Fruit fly (Drosophila melanogaster): ENCODE results near the gene ArgRS-m.

ArgRS-m gene

DNA sequence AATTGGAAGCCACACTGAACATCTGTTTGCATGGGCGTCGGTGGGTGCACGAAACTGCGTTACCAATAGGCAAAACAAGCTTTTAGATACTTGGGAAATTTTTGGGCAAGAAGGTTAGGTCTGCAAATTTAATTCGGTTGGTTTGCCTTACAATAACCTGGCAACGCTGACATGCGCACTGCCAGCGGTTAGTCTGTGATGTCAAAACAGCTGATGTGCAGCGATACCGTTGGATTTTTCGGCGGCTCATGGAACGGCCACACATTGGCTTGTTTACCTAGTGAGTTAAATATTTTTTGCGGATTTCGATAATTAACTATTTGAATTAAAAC is at the start of gene ArgRS-m:
Gene ArgRS-m (plus strand): TSS at position 187 of the 332 bp plus-strand sequence.
- TF ChIP-seq CTCF (optimal IDR thresholded peaks at IDR 0.05): peak in 1 of 2 experiments; percentile 8
- no peak for TF ChIP-seq CG8478 (optimal IDR thresholded peaks at IDR 0.05)

DNA sequence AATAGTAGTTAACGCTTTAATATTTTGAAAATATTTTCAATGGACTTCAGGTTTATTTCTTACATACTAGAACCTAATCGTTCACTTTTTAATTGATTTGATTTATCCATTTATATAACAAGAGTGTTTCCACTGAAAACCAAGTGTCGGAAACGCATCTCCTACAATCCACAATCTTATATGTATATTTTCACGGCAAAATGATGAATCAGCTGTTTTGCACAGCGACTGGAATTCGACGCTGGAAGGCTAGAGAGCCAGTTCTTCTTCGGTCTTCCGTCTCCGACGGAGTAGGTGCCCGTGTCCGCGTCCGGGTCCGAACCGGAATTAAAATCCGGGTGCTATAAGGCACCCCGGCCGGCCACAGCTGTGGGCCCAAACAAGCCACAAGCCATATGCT is 2.4 kb upstream of the ArgRS-m start:
- TF ChIP-seq CG8478 (optimal IDR thresholded peaks at IDR 0.05) (no peak), CTCF (optimal IDR thresholded peaks at IDR 0.05) (no peak)

DNA sequence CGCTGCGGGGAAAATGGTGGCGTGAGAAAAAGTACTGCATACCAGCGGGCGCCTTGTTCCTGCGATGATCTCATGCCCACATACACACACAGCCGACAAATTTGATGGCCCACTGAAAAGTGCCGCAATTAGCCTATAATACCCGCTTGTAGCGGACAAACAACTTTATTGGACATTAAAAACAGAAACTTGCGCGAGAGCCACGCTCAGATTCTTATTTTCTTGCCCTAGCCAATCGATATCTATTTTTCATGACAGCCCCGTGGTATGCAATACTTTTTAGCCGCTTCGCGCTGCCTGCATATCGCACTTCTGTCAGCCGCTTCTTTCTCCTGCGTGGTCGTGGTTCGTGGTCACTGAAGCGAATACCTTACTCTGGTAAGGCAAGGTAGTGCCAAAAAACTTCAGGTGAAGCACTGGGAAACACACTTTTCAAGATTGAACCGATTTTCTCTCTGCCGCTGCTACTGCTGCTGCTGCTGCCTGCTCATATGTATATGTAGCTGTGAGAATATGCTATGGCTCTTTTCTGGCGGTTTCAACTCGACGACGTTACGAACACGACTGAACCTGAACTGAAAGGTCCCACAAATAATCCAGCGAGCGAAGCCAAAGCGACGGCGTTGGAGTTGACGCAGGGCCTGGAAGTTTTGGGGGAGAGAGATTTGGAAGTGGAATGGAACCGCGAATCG is 532 bp upstream of the ArgRS-m start, which contains the start of gene CG17816:
Gene CG17816 (minus strand): TSS at position 567 of the 692 bp plus-strand sequence.
- TF ChIP-seq CG8478 (optimal IDR thresholded peaks at IDR 0.05) (no peak), CTCF (optimal IDR thresholded peaks at IDR 0.05) (peak in 1 of 2 experiments; percentile 23)

DNA sequence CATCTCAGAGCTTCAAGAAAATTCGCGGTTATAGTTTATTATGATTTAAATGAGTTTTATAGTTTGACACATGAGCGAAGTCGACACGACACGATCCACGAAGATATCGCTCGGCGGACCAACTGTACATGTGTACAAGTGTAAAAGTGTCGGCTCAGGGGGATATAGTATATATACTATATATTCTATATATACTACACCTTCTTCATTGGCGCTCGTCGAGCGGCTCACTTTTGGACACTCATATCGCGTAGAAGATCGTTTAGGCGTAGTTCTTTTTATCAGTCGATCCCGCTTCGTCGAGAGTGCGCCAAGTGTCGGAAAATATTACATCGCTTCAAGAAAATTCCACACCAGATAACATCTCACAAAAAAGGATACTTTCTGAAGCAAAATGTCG is 4.2 kb downstream of the ArgRS-m start, which contains the start of gene wtrw:
Gene wtrw (plus strand): TSS at position 301 of the 400 bp plus-strand sequence.
- TF ChIP-seq CTCF (optimal IDR thresholded peaks at IDR 0.05) (no peak), CG8478 (optimal IDR thresholded peaks at IDR 0.05) (no peak)

DNA sequence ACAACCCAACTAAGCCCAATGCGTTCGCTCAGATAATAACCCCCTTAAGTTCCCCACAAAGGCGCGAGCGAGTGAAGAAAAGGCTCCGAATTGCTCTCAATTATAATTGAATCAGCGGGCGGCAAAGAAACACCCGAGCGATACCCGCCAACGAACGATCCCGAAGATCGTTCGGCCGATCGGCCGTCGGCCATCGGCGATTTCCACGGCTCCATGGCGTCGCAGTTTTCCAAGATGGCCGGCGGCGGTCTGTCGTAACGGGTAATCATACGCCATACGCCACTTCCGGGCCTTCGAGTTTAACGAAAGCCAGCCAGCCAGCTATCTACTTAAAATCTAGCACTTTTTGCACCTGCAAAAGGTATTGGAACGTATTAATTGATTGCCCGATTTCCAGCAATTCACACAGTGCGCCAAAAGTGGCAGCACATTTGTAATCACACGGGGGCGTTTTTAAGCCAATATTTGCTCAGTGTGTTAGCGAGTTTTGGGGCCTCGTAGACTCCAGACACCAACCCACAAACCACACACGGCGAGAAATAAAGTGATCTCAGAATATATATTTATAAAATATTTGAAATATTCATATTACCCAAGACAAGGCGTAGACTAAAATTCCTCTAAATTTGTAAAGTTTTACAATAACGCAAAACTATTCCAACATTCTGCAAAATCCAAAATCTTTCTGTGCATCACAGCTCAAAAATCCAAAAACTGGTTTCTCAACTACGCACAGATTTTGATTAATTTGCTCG is 5.6 kb downstream of the ArgRS-m start:
- no peak for TF ChIP-seq CTCF (optimal IDR thresholded peaks at IDR 0.05)
- TF ChIP-seq CG8478 (optimal IDR thresholded peaks at IDR 0.05): no peak

DNA sequence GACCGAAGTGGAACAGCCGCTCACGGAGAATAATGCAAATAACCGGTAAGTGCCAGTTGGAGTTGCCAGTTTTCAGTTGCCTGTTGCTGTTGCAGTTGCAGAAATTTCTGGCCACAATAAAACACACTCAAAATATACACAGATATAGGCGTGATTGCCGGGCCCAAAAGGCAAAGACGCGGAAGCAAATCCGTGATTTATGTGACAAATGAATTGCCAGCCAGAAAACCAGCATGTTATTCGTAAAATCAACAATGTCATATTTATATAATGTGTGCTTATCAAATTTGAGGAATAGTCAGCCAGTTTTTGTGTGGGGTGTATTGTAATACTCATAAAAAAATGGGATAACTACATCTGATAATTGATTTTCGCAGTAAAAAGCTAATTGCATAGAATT is 7.7 kb downstream of the ArgRS-m start:
- TF ChIP-seq CG8478 (optimal IDR thresholded peaks at IDR 0.05) (no peak), CTCF (optimal IDR thresholded peaks at IDR 0.05) (no peak)

DNA sequence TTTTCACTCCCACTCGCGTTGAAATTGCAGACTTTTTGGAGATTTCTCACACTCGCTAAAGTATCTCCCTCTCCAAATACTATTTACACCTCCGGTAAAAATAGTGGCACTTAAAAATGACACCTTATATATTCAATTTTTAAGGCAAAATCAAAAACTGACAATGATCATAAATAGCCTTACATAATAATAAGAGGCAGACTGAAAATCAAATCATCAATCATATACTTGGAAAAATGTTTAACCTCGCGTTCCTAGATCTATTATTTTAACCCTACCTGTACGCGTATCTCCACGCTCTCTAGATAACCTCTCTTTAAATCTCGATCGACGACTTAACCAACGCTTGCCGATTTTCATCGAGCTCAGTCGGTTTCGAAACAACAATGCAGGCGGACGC is 8.6 kb downstream of the ArgRS-m start:
- TF ChIP-seq CTCF (optimal IDR thresholded peaks at IDR 0.05): no peak
- no peak for TF ChIP-seq CG8478 (optimal IDR thresholded peaks at IDR 0.05)

DNA sequence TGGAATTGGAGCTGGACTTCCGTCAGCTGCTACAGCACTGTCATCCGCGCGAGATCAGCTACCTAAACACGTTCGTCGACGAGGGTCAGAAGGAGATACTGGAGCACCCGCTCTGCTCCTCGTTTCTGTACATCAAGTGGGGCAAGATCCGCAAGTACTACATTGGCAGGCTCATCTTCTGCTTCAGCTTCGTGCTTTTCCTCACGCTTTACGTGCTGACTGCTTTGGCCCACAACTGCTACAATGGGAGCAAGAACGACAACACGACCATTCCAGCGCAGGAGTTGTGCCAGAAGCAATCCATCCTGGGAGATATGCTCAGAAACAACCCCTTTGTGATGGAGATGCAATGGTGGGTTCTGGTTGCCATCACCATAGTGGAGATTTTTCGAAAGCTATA is 12.4 kb downstream of the ArgRS-m start:
- TF ChIP-seq CTCF (optimal IDR thresholded peaks at IDR 0.05): no peak
- no peak for TF ChIP-seq CG8478 (optimal IDR thresholded peaks at IDR 0.05)

DNA sequence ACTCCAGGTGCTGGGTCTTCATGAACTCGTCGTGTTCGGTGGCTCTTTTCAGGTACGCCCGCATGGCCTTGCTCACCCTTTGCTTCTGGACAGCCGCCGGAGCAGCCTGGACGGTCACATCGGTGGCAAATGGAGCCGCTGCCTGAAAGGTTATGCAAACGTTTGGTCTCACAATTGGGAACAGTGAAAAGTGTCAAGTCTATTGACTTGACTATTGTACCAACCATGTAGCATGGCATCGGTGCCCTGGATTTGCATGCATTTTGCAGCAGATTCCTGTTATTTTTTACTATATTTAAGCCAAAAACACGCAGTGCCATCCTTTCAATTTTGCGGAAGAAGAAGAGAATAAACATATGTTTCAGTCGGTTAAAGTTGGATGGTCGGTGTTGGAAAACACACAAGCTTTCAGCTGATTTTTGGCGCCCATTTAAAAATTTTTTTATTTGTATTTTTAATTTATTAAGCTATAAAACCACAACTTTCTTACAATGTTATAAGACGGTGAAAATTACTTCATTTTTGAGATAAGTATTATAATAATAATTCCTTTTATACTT is 15.5 kb downstream of the ArgRS-m start, which contains the start of gene mRpS9:
Gene mRpS9 (minus strand): TSS at position 355 of the 560 bp plus-strand sequence.
- no peak for TF ChIP-seq CTCF (optimal IDR thresholded peaks at IDR 0.05)
- TF ChIP-seq CG8478 (optimal IDR thresholded peaks at IDR 0.05): no peak

DNA sequence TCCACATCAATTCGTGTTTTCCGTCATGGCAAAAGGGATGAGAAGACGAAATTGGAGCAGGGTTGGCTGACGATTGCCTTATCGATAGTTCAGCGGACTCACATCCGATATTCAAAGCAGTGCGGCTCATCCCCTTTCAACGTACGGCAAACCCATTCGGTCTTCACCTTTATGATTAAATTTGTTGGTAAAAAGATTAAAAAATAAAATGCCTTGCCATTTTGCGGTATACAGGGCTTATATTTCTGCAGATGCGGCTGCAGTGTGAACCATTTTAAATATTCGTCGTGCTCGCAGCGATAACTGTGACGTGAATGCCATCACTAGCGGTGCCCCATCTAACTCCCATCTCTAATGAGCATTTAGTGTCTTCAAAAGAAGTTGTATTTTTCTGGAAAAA is 20.5 kb downstream of the ArgRS-m start, which contains the start of the genes Taf7 and EMC1:
Gene Taf7 (plus strand): TSS at position 23 of the 400 bp plus-strand sequence.
Gene EMC1 (minus strand): TSS at position 53 of the 400 bp plus-strand sequence.
- TF ChIP-seq CG8478 (optimal IDR thresholded peaks at IDR 0.05) (no peak), CTCF (optimal IDR thresholded peaks at IDR 0.05) (peak; percentile 7 to 29)

DNA sequence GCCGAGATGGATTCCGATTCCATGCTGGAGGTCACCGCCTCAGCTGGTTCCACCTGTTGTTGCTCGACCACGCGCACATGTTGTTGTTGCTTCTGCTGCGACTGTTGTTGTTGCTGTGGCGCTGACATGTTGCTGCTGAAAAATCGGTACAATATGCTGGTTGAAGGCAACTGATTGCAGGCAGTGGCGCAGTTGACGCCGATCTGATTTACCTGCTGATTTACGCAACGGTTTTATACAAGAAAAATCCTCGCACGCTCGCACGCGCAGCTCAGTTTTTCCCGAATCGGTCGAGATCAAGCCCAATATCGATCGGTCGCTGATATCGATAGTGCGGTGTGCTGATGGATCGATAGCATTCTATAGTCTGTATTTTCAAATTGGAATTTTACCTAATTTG is 24.6 kb downstream of the ArgRS-m start, which contains the start of gene Prat:
Gene Prat (minus strand): TSS at position 298 of the 400 bp plus-strand sequence.
- no peak for TF ChIP-seq CTCF (optimal IDR thresholded peaks at IDR 0.05)
- no peak for TF ChIP-seq CG8478 (optimal IDR thresholded peaks at IDR 0.05)

DNA sequence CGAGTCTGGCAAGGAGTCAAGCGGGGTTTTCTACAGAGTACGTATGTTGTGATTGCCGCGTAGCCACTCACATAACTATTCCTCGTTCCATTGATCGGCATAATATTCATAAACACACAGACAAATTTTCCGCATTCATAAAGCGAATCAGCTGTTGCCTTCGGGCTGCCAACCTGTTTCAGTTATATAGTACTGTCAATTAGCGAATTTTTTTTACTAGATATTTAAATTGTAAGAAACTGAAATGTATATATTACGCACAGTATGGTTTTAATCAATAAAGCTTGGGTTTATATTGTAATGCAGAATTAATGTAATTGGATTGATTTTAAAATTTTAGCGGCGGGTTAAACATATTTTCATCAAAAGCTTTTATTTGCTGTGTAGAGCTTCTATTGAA is 26.3 kb downstream of the ArgRS-m start, which contains the start of gene Rfk:
Gene Rfk (minus strand): TSS at position 152 of the 400 bp plus-strand sequence.
- TF ChIP-seq CTCF (optimal IDR thresholded peaks at IDR 0.05) (no peak), CG8478 (optimal IDR thresholded peaks at IDR 0.05) (no peak)

DNA sequence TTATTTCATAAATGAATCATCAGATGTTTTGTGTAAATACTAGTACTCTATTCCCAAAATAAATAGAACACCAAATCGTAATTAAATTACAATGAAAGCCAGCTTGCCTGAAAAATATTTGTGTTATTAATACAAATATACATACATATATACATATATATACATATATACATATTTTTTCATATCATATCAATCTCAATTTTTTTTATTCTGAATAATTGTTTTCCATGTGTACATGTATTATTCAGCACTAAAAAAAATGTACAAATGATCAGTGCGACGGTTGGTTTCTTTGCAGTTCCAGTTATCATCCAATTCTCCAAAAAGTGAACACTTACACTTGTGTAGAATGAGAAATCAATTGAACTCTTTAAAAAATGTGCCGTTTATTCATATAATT is 26.7 kb downstream of the ArgRS-m start, which contains the start of gene kipf:
Gene kipf (plus strand): TSS at position 301 of the 400 bp plus-strand sequence.
- TF ChIP-seq CG8478 (optimal IDR thresholded peaks at IDR 0.05) (no peak), CTCF (optimal IDR thresholded peaks at IDR 0.05) (no peak)

DNA sequence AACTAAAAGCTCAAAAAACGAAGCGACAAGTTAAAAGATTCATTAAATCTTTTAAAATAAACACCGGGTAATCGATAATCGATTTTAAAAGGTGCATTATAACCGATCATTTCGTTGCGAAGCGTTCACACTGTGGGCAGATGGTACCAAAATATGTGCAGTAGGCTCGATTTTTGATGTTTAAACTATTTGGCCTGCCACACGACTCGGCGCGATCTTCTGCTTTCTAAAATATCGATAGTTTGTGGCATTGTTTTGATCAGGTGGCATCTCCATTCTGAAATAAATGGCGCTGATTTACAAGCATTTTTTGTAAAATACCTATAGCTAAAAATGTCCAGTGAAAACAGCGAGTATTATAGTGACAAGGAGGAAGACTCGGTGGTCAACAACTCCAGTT is 33.4 kb downstream of the ArgRS-m start, which contains the start of the genes CG10445 and lds:
Gene CG10445 (minus strand): TSS at position 104 of the 400 bp plus-strand sequence.
Gene lds (plus strand): TSS at position 236 of the 400 bp plus-strand sequence.
- TF ChIP-seq CTCF (optimal IDR thresholded peaks at IDR 0.05) (peak; percentile 22 to 44), CG8478 (optimal IDR thresholded peaks at IDR 0.05) (no peak)

DNA sequence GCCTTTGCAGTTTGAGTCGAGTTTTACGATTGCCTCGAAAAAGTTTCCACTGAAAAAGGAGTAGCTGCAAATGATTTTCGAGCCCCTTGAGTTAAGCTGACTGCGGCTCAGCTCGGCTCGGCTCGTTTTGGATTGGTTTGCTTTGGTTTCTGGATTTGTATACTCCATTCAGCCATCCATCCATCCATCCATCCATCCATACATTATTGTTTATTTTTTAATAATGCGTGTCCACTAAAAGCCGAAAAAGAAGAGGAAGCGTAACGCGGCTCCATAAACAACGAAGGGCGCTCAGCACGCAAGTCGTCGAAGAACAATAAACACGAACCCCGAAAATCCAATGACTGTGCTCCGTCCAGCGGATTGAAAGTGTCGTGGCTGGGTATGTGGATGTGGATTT is 39.5 kb downstream of the ArgRS-m start:
- no peak for TF ChIP-seq CTCF (optimal IDR thresholded peaks at IDR 0.05)
- TF ChIP-seq CG8478 (optimal IDR thresholded peaks at IDR 0.05): no peak

Measured in S2 (cell line).